Fruit fly (Drosophila melanogaster): Measurements from ENCODE around the gene GAPsec.

The GAPsec gene

dm6 chr3L:8661793-8662669 is 38.3 kb upstream of the GAPsec start:
- TF ChIP-seq fru (GFP tag; optimal IDR thresholded peaks at IDR 0.05) (peak; percentile 23), jim (GFP tag; optimal IDR thresholded peaks at IDR 0.05) (no peak), Rel (GFP tag; optimal IDR thresholded peaks at IDR 0.05) (no peak), Rel (tag; optimal IDR thresholded peaks at IDR 0.05) (peak; percentile 3), sv (GFP tag; optimal IDR thresholded peaks at IDR 0.05) (no peak), h (GFP tag; optimal IDR thresholded peaks at IDR 0.05) (peak; percentile 14), Jra (GFP tag; optimal IDR thresholded peaks at IDR 0.05) (no peak), OdsH (GFP tag; optimal IDR thresholded peaks at IDR 0.05) (peak; percentile 7)

- TF ChIP-seq jim (GFP tag; optimal IDR thresholded peaks at IDR 0.05) = no peak
- TF ChIP-seq usp (GFP tag; optimal IDR thresholded peaks at IDR 0.05) = no peak
- TF ChIP-seq tai (GFP tag; optimal IDR thresholded peaks at IDR 0.05) = no peak
- TF ChIP-seq CrebA (GFP tag; optimal IDR thresholded peaks at IDR 0.05; ENCODE audit: borderline replicate concordance) = no peak
- TF ChIP-seq sv (GFP tag; optimal IDR thresholded peaks at IDR 0.05) = no peak
Observed at dm6 chr3L:8660800-8661199, 37.1 kb upstream of the GAPsec start.

dm6 chr3L:8659601-8660000 is 35.9 kb upstream of the GAPsec start:
- no peak for TF ChIP-seq woc (GFP tag; optimal IDR thresholded peaks at IDR 0.05)
- no peak for TF ChIP-seq br (GFP tag; optimal IDR thresholded peaks at IDR 0.05)

- TF ChIP-seq CG32264 (GFP tag; optimal IDR thresholded peaks at IDR 0.05) = no peak
- no peak for TF ChIP-seq Myc (optimal IDR thresholded peaks at IDR 0.05)
- TF ChIP-seq dmrt93B (GFP tag; optimal IDR thresholded peaks at IDR 0.05) = no peak
- TF ChIP-seq GATAd (GFP tag; optimal IDR thresholded peaks at IDR 0.05) = no peak
- no peak for TF ChIP-seq Hnf4 (GFP tag; optimal IDR thresholded peaks at IDR 0.05)
- no peak for TF ChIP-seq woc (GFP tag; optimal IDR thresholded peaks at IDR 0.05)
- TF ChIP-seq CG9705 (GFP tag; optimal IDR thresholded peaks at IDR 0.05) = no peak
- no peak for TF ChIP-seq Rel (GFP tag; optimal IDR thresholded peaks at IDR 0.05)
- no peak for TF ChIP-seq Rel (tag; optimal IDR thresholded peaks at IDR 0.05)
- no peak for TF ChIP-seq pan (optimal IDR thresholded peaks at IDR 0.05)
- TF ChIP-seq OdsH (GFP tag; optimal IDR thresholded peaks at IDR 0.05) = no peak
- no peak for TF ChIP-seq tai (GFP tag; optimal IDR thresholded peaks at IDR 0.05)
- no peak for TF ChIP-seq HLH106 (tag; optimal IDR thresholded peaks at IDR 0.05)
Observed at dm6 chr3L:8657787-8658186, 34.1 kb upstream of the GAPsec start.

- peak; percentile 63 for TF ChIP-seq brk (GFP tag; optimal IDR thresholded peaks at IDR 0.05)
- TF ChIP-seq CG32264 (GFP tag; optimal IDR thresholded peaks at IDR 0.05) = peak; percentile 80
- no peak for TF ChIP-seq dl (GFP tag; optimal IDR thresholded peaks at IDR 0.05; ENCODE audit: insufficient read depth in 1 of 2, partially characterized antibody in 2 of 2)
- TF ChIP-seq dsf (GFP tag; optimal IDR thresholded peaks at IDR 0.05; ENCODE audit: borderline replicate concordance) = no peak
- TF ChIP-seq Jra (GFP tag; optimal IDR thresholded peaks at IDR 0.05) = peak; percentile 59
- no peak for TF ChIP-seq Hr78 (GFP tag; optimal IDR thresholded peaks at IDR 0.05)
- no peak for TF ChIP-seq Dfd (GFP tag; optimal IDR thresholded peaks at IDR 0.05)
- TF ChIP-seq sv (GFP tag; optimal IDR thresholded peaks at IDR 0.05) = no peak
- peak; percentile 65 for TF ChIP-seq psq (GFP tag; optimal IDR thresholded peaks at IDR 0.05)
- TF ChIP-seq Mio (GFP tag; optimal IDR thresholded peaks at IDR 0.05) = no peak
- TF ChIP-seq dmrt93B (GFP tag; optimal IDR thresholded peaks at IDR 0.05) = peak; percentile 55
- TF ChIP-seq Myc (optimal IDR thresholded peaks at IDR 0.05) = no peak
- no peak for TF ChIP-seq usp (GFP tag; optimal IDR thresholded peaks at IDR 0.05)
- peak; percentile 53 for TF ChIP-seq Rel (GFP tag; optimal IDR thresholded peaks at IDR 0.05)
- peak; percentile 58 for TF ChIP-seq Rel (tag; optimal IDR thresholded peaks at IDR 0.05)
- TF ChIP-seq Vsx2 (GFP tag; optimal IDR thresholded peaks at IDR 0.05; ENCODE audit: partially characterized antibody) = no peak
- peak; percentile 79 for TF ChIP-seq rgr (GFP tag; optimal IDR thresholded peaks at IDR 0.05)
- peak in 1 of 2 experiments; percentile 89 for TF ChIP-seq foxo (GFP tag; optimal IDR thresholded peaks at IDR 0.05)
- TF ChIP-seq GATAd (GFP tag; optimal IDR thresholded peaks at IDR 0.05) = no peak
- no peak for TF ChIP-seq Hr83 (GFP tag; optimal IDR thresholded peaks at IDR 0.05; ENCODE audit: poor library complexity, severe bottlenecking)
- no peak for TF ChIP-seq CrebA (GFP tag; optimal IDR thresholded peaks at IDR 0.05; ENCODE audit: borderline replicate concordance)
- peak; percentile 85 for TF ChIP-seq ey (GFP tag; optimal IDR thresholded peaks at IDR 0.05)
- peak; percentile 93 for TF ChIP-seq fru (GFP tag; optimal IDR thresholded peaks at IDR 0.05)
- no peak for TF ChIP-seq Dif (GFP tag; optimal IDR thresholded peaks at IDR 0.05; ENCODE audit: partially characterized antibody)
- peak; percentile 88 for TF ChIP-seq Sp1 (GFP tag; optimal IDR thresholded peaks at IDR 0.05)
- TF ChIP-seq sage (GFP tag; optimal IDR thresholded peaks at IDR 0.05) = peak; percentile 31
- peak; percentile 89 for TF ChIP-seq HLH106 (tag; optimal IDR thresholded peaks at IDR 0.05)
- TF ChIP-seq pan (optimal IDR thresholded peaks at IDR 0.05) = no peak
- TF ChIP-seq Hnf4 (GFP tag; optimal IDR thresholded peaks at IDR 0.05) = peak; percentile 76
- TF ChIP-seq CG9705 (GFP tag; optimal IDR thresholded peaks at IDR 0.05) = peak; percentile 62
- TF ChIP-seq N (GFP tag; optimal IDR thresholded peaks at IDR 0.05) = no peak
- peak; percentile 84 for TF ChIP-seq OdsH (GFP tag; optimal IDR thresholded peaks at IDR 0.05)
- TF ChIP-seq h (GFP tag; optimal IDR thresholded peaks at IDR 0.05) = peak; percentile 90
- peak; percentile 85 for TF ChIP-seq woc (GFP tag; optimal IDR thresholded peaks at IDR 0.05)
- peak; percentile 84 for TF ChIP-seq br (GFP tag; optimal IDR thresholded peaks at IDR 0.05)
- TF ChIP-seq jim (GFP tag; optimal IDR thresholded peaks at IDR 0.05) = no peak
- TF ChIP-seq lola (GFP tag; optimal IDR thresholded peaks at IDR 0.05) = no peak
Observed at dm6 chr3L:8657429-8657754, 33.7 kb upstream of the GAPsec start.

Measured in whole organism, wandering third instar larva.